Worm (Caenorhabditis elegans) whole organism, L1 larva: ENCODE data around the gene Y56A3A.28.

ENCODE experiments used
- C34B4.2 ChIP-seq: sonication (generic microtip); optimal IDR thresholded peaks from 2 replicates; lab custom pipeline; 2017; ENCODE audit warnings: mild to moderate bottlenecking, missing genetic modification characterization, missing compliant biosample characterization
- F16B12.6 ChIP-seq: fragments of 150-350 bp; optimal IDR thresholded peaks from 2 replicates; lab custom pipeline; 2014; ENCODE audit warnings: missing biosample characterization, missing genetic modification characterization
- alr-1 ChIP-seq: fragments of 200-800 bp; sonication (Bioruptor generic); optimal IDR thresholded peaks from 2 replicates; lab custom pipeline; 2018; ENCODE audit warnings: borderline replicate concordance, mild to moderate bottlenecking, missing genetic modification characterization, missing compliant biosample characterization
- aly-2 ChIP-seq: fragments of 150-350 bp; optimal IDR thresholded peaks from 2 replicates; lab custom pipeline; 2014; ENCODE audit warnings: missing biosample characterization, missing genetic modification characterization
- ama-1 ChIP-seq: fragments of 150-350 bp; optimal IDR thresholded peaks from 2 replicates; lab custom pipeline; 2014
- ceh-63 ChIP-seq: fragments of 200-800 bp; sonication (Bioruptor generic); optimal IDR thresholded peaks from 2 replicates; lab custom pipeline; 2018; ENCODE audit warnings: mild to moderate bottlenecking, missing genetic modification characterization, missing compliant biosample characterization
- ceh-8 ChIP-seq: fragments of 200-800 bp; sonication (Bioruptor generic); optimal IDR thresholded peaks from 2 replicates; lab custom pipeline; 2018; ENCODE audit warnings: mild to moderate bottlenecking, missing genetic modification characterization, moderate library complexity, missing compliant biosample characterization
- ceh-88 ChIP-seq: fragments of 200-800 bp; sonication (Bioruptor generic); IDR thresholded peaks from 2 replicates; pipeline ENCODE4 v1.3.6; 2022; ENCODE audit warnings: missing genetic modification characterization, missing compliant biosample characterization
- ceh-90 ChIP-seq: sonication (generic microtip); optimal IDR thresholded peaks from 2 replicates; lab custom pipeline; 2016; ENCODE audit warnings: missing genetic modification characterization, missing compliant biosample characterization
- ces-1 ChIP-seq: fragments of 150-350 bp; optimal IDR thresholded peaks from 2 replicates; lab custom pipeline; 2014; ENCODE audit warnings: missing biosample characterization, missing genetic modification reagents, missing genetic modification characterization
- efl-1 ChIP-seq, 4 experiments: fragments of 150-350 bp; optimal IDR thresholded peaks in 3 of 4; peaks in 1 of 4; 1 replicate in 1 of 4; 2 replicates in 3 of 4; lab custom pipeline; 2014; ENCODE audit warnings: missing biosample characterization in 2 of 4, missing genetic modification characterization in 2 of 4, missing genetic modification reagents in 2 of 4
- egl-13 ChIP-seq: sonication (generic microtip); optimal IDR thresholded peaks from 2 replicates; lab custom pipeline; 2016; ENCODE audit warnings: missing genotype, missing genetic modification reagents, missing genetic modification characterization, missing compliant biosample characterization
- egl-27 ChIP-seq, 2 experiments: fragments of 150-350 bp in 1 of 2; sonication (generic microtip); optimal IDR thresholded peaks; 3 replicates each; lab custom pipeline; 2017 to 2018; ENCODE audit warnings: missing biosample characterization in 2 of 2, missing genetic modification characterization in 2 of 2, missing genetic modification reagents in 2 of 2
- ets-5 ChIP-seq: fragments of 200-800 bp; sonication (Bioruptor generic); IDR thresholded peaks from 2 replicates; pipeline ENCODE4 v1.3.6; 2022; ENCODE audit warnings: missing genetic modification characterization, missing compliant biosample characterization
- grh-1 ChIP-seq: fragments of 200-800 bp; sonication (Bioruptor generic); IDR thresholded peaks from 2 replicates; pipeline ENCODE4 v1.3.6; 2022; ENCODE audit warnings: missing genetic modification reagents, missing genetic modification characterization, missing compliant biosample characterization
- hlh-4 ChIP-seq: sonication (generic microtip); optimal IDR thresholded peaks from 2 replicates; lab custom pipeline; 2016; ENCODE audit warnings: mild to moderate bottlenecking, missing genetic modification characterization, missing compliant biosample characterization
- hpl-2 ChIP-seq: fragments of 150-350 bp; optimal IDR thresholded peaks from 2 replicates; lab custom pipeline; 2014; ENCODE audit warnings: missing biosample characterization, missing genetic modification reagents, missing genetic modification characterization
- lin-13 ChIP-seq: fragments of 150-350 bp; optimal IDR thresholded peaks from 2 replicates; lab custom pipeline; 2014; ENCODE audit warnings: missing biosample characterization, missing genetic modification reagents, missing genetic modification characterization
- lin-14 ChIP-seq: fragments of 200-800 bp; sonication (Bioruptor generic); optimal IDR thresholded peaks from 2 replicates; lab custom pipeline; 2018; ENCODE audit warnings: mild to moderate bottlenecking, missing genetic modification characterization, moderate library complexity, missing compliant biosample characterization
- lin-35 ChIP-seq, 2 experiments: fragments of 150-350 bp; optimal IDR thresholded peaks; 2 replicates each; lab custom pipeline; 2014; ENCODE audit warnings: missing biosample characterization in 2 of 2, missing genetic modification characterization in 2 of 2, missing genetic modification reagents in 2 of 2
- lin-39 ChIP-seq: fragments of 150-350 bp; optimal IDR thresholded peaks from 2 replicates; lab custom pipeline; 2014; ENCODE audit warnings: missing biosample characterization, missing genetic modification reagents, missing genetic modification characterization
- lsy-2 ChIP-seq, 2 experiments: fragments of 150-350 bp; optimal IDR thresholded peaks; 2 replicates each; lab custom pipeline; 2014; ENCODE audit warnings: missing biosample characterization in 2 of 2, missing genetic modification characterization in 2 of 2
- mab-9 ChIP-seq: fragments of 200-800 bp; sonication (Bioruptor generic); IDR thresholded peaks from 2 replicates; pipeline ENCODE4 v1.3.6; 2022; ENCODE audit warnings: missing genetic modification reagents, missing genetic modification characterization, missing compliant biosample characterization
- mep-1 ChIP-seq: fragments of 150-350 bp; optimal IDR thresholded peaks from 2 replicates; lab custom pipeline; 2014; ENCODE audit warnings: missing biosample characterization, missing genetic modification characterization
- nhr-12 ChIP-seq: sonication (generic microtip); optimal IDR thresholded peaks from 2 replicates; lab custom pipeline; 2017; ENCODE audit warnings: missing biosample characterization, missing genetic modification characterization
- nhr-20 ChIP-seq: sonication (generic microtip); optimal IDR thresholded peaks from 2 replicates; lab custom pipeline; 2016; ENCODE audit warnings: mild to moderate bottlenecking, missing genetic modification characterization, missing compliant biosample characterization
- nhr-237 ChIP-seq: fragments of 150-350 bp; optimal IDR thresholded peaks from 2 replicates; lab custom pipeline; 2014; ENCODE audit warnings: missing biosample characterization, missing genetic modification characterization
- nhr-84 ChIP-seq: sonication (generic microtip); optimal IDR thresholded peaks from 2 replicates; lab custom pipeline; 2017; ENCODE audit warnings: missing biosample characterization, missing genetic modification characterization
- pqm-1 ChIP-seq: sonication (generic microtip); optimal IDR thresholded peaks from 3 replicates; lab custom pipeline; 2017; ENCODE audit warnings: missing biosample characterization, missing genetic modification characterization
- skn-1 ChIP-seq: fragments of 150-350 bp; optimal IDR thresholded peaks from 2 replicates; lab custom pipeline; 2014; ENCODE audit warnings: missing biosample characterization, missing genetic modification characterization
- sox-4 ChIP-seq: sonication (generic microtip); optimal IDR thresholded peaks from 2 replicates; lab custom pipeline; 2016; ENCODE audit warnings: missing genetic modification characterization, missing compliant biosample characterization
- vab-15 ChIP-seq: sonication (generic microtip); optimal IDR thresholded peaks from 2 replicates; lab custom pipeline; 2017; ENCODE audit warnings: missing genotype, mild to moderate bottlenecking, missing genetic modification characterization, missing compliant biosample characterization
- zag-1 ChIP-seq: fragments of 150-350 bp; optimal IDR thresholded peaks from 2 replicates; lab custom pipeline; 2014; ENCODE audit warnings: missing biosample characterization, missing genetic modification characterization
- zip-4 ChIP-seq: fragments of 200-800 bp; sonication (Bioruptor generic); optimal IDR thresholded peaks from 2 replicates; lab custom pipeline; 2018; ENCODE audit warnings: mild to moderate bottlenecking, missing genetic modification characterization, moderate library complexity, missing compliant biosample characterization
- ztf-4 ChIP-seq: fragments of 150-350 bp; optimal IDR thresholded peaks from 2 replicates; lab custom pipeline; 2014; ENCODE audit warnings: missing biosample characterization, missing genetic modification characterization

Y56A3A.28 gene

ce11 chrIII:12003264-12003663, 32.1 kb upstream of the Y56A3A.28 start (continued):
- peak; percentile 81 for TF ChIP-seq lin-14
- no peak for TF ChIP-seq ceh-90 (tag; lab: Kevin White, UChicago)
- peak; percentile 98 for TF ChIP-seq nhr-20 (tag; lab: Kevin White, UChicago)
- peak; percentile 32 for TF ChIP-seq mep-1
- 0 out of 2 replicates have a peak, but pooled peaks have one; percentile 9 for TF ChIP-seq grh-1
- TF ChIP-seq ztf-4 (tag; lab: Kevin White, UChicago) = no peak
- no peak for TF ChIP-seq ceh-88 (GFP tag; lab: Robert Waterston, UW)

ce11 chrIII:12002850-12003249, 31.7 kb upstream of the Y56A3A.28 start, which contains the start of gene Y56A3A.33:
Y56A3A.33 (minus strand) TSS chrIII:12002950.
- TF ChIP-seq lin-35 (GFP tag; optimal IDR thresholded peaks at IDR 0.05; lab: Kevin White, UChicago) (no peak), hpl-2 (GFP tag; lab: Kevin White, UChicago) (no peak), nhr-84 (tag; lab: Kevin White, UChicago) (no peak), ceh-8 (no peak), skn-1 (no peak), ets-5 (GFP tag; lab: Robert Waterston, UW) (no peak), ces-1 (GFP tag; lab: Kevin White, UChicago) (no peak), lin-39 (tag; lab: Kevin White, UChicago) (no peak), ceh-63 (GFP tag; lab: Kevin White, UChicago) (no peak), hlh-4 (tag; lab: Kevin White, UChicago) (no peak), efl-1 (optimal IDR thresholded peaks at IDR 0.05; lab: Kevin White, UChicago) (no peak), efl-1 (GFP tag; optimal IDR thresholded peaks at IDR 0.05 in 1 of 2; lab: Kevin White, UChicago) (no peak), sox-4 (tag; lab: Kevin White, UChicago) (no peak), aly-2 (tag; lab: Kevin White, UChicago) (no peak)

ce11 chrIII:11999543-11999942, 28.4 kb upstream of the Y56A3A.28 start:
- TF ChIP-seq hpl-2 (GFP tag; lab: Kevin White, UChicago) (no peak), ztf-4 (tag; lab: Kevin White, UChicago) (no peak), zag-1 (no peak)

- TF ChIP-seq nhr-12 (tag; lab: Kevin White, UChicago) (no peak), F16B12.6 (no peak), pqm-1 (tag; lab: Kevin White, UChicago) (no peak), egl-27 (tag; optimal IDR thresholded peaks at IDR 0.05; lab: Kevin White, UChicago) (no peak)
These were observed 24.6 kb upstream of the Y56A3A.28 start for ce11 chrIII:11995783-11996182.

DNA sequence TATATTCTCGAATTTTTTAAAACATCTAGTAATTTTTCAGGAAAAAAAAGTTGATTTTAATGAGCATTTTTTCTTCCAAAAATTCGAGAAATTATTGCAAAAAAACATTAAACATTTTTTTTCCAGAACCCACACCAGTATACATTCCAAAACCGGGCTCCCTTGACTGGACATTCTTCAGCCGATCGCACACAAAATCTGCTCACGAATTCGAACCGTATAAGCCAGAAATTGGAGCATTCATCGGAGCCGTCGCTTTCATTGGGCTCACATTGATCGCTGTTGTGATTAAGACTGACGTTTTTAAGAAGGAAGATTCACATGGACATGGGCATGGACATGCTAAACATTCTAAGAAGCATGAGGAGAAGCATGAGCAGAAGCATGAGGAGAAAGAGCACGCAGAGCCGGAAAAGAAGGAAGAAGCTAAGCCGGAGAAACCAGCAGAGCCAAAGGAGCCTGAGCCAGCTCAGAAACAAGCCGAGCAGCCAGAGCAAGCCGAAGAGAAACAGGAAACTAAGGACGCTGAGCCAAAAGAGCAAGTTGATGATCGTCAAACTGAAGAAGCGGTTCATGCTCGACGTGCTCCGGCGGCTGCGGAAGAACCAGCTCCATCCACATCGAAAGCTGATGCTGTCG, 20.6 kb upstream of the Y56A3A.28 start:
- TF ChIP-seq C34B4.2 (tag; lab: Kevin White, UChicago) (no peak), ztf-4 (tag; lab: Kevin White, UChicago) (no peak), lin-14 (no peak), vab-15 (tag; lab: Kevin White, UChicago) (no peak), egl-13 (tag; lab: Kevin White, UChicago) (no peak), nhr-237 (no peak), lsy-2 (tag; optimal IDR thresholded peaks at IDR 0.05; lab: Kevin White, UChicago) (no peak), mab-9 (GFP tag; lab: Robert Waterston, UW) (no peak), alr-1 (tag; lab: Kevin White, UChicago) (no peak), ama-1 (no peak), lin-13 (GFP tag; lab: Kevin White, UChicago) (no peak), zip-4 (no peak)
- TF ChIP-seq, all 84 proteins: peak for 0
